Fruit fly (Drosophila melanogaster) whole organism, embryonic: ENCODE data around the gene RapGAP1.

ENCODE experiments used
- Atf3 ChIP-seq: fragments of 200-800 bp; sonication (Bioruptor generic); optimal IDR thresholded peaks from 3 replicates; lab custom pipeline; 2016; ENCODE audit warnings: missing biosample characterization, missing genetic modification characterization
- Bteb2 ChIP-seq: fragments of 200-800 bp; sonication (Bioruptor generic); optimal IDR thresholded peaks from 2 replicates; lab custom pipeline; 2016; ENCODE audit warnings: missing biosample characterization, missing genetic modification characterization
- CG10431 ChIP-seq: fragments of 200-800 bp; sonication (Bioruptor generic); optimal IDR thresholded peaks from 3 replicates; lab custom pipeline; 2018; ENCODE audit warnings: missing biosample characterization, mild to moderate bottlenecking, missing genetic modification characterization
- CG10654 ChIP-seq: fragments of 200-800 bp; sonication (Bioruptor generic); optimal IDR thresholded peaks from 2 replicates; lab custom pipeline; 2016; ENCODE audit warnings: missing biosample characterization, missing genetic modification characterization
- CG11247 ChIP-seq: fragments of 200-800 bp; sonication (Bioruptor generic); IDR thresholded peaks from 2 replicates; pipeline ENCODE4 v1.3.6; 2022; ENCODE audit warnings: missing biosample characterization, missing genetic modification characterization
- CG12104 ChIP-seq: fragments of 200-800 bp; sonication (Bioruptor generic); optimal IDR thresholded peaks from 3 replicates; lab custom pipeline; 2016; ENCODE audit warnings: missing biosample characterization, missing genetic modification characterization
- CG13775 ChIP-seq: fragments of 200-800 bp; sonication (Bioruptor generic); optimal IDR thresholded peaks from 3 replicates; lab custom pipeline; 2017; ENCODE audit warnings: missing biosample characterization, mild to moderate bottlenecking, missing genetic modification characterization
- CG14050 ChIP-seq: fragments of 200-800 bp; sonication (Bioruptor generic); IDR thresholded peaks from 3 replicates; pipeline ENCODE4 v1.3.6; 2022; ENCODE audit warnings: missing biosample characterization, missing genetic modification characterization
- CG14710 ChIP-seq: fragments of 200-800 bp; sonication (Bioruptor generic); optimal IDR thresholded peaks from 3 replicates; lab custom pipeline; 2019; ENCODE audit warnings: missing biosample characterization, mild to moderate bottlenecking, missing genetic modification characterization, moderate library complexity
- CG16815 ChIP-seq: fragments of 200-800 bp; sonication (Bioruptor generic); optimal IDR thresholded peaks from 3 replicates; lab custom pipeline; 2017; ENCODE audit warnings: missing biosample characterization, mild to moderate bottlenecking, missing genetic modification characterization
- CG16863 ChIP-seq: fragments of 200-800 bp; sonication (Bioruptor generic); optimal IDR thresholded peaks from 3 replicates; lab custom pipeline; 2016; ENCODE audit warnings: missing biosample characterization, missing genetic modification characterization
- CG17361 ChIP-seq: fragments of 200-800 bp; sonication (Bioruptor generic); IDR thresholded peaks from 3 replicates; pipeline ENCODE4 v1.3.6; 2022; ENCODE audit warnings: missing biosample characterization, missing genetic modification characterization
- CG17568 ChIP-seq: fragments of 200-800 bp; sonication (Bioruptor generic); optimal IDR thresholded peaks from 2 replicates; lab custom pipeline; 2018; ENCODE audit warnings: missing biosample characterization, mild to moderate bottlenecking, missing genetic modification characterization, moderate library complexity
- CG17912 ChIP-seq: fragments of 200-800 bp; sonication (Bioruptor generic); optimal IDR thresholded peaks from 2 replicates; lab custom pipeline; 2018; ENCODE audit warnings: missing biosample characterization, mild to moderate bottlenecking, missing genetic modification characterization
- CG18599 ChIP-seq: fragments of 200-800 bp; sonication (Bioruptor generic); optimal IDR thresholded peaks from 3 replicates; lab custom pipeline; 2017; ENCODE audit warnings: missing biosample characterization, missing genetic modification characterization, mild to moderate bottlenecking, moderate library complexity, missing genetic modification reagents
- CG2120 ChIP-seq: fragments of 200-800 bp; sonication (Bioruptor generic); optimal IDR thresholded peaks from 3 replicates; lab custom pipeline; 2016; ENCODE audit warnings: missing biosample characterization, missing genetic modification characterization
- CG3163 ChIP-seq: fragments of 200-800 bp; sonication (Bioruptor generic); optimal IDR thresholded peaks from 3 replicates; lab custom pipeline; 2016; ENCODE audit warnings: missing biosample characterization, missing genetic modification characterization
- CG32772 ChIP-seq: fragments of 200-800 bp; sonication (Bioruptor generic); IDR thresholded peaks from 2 replicates; pipeline ENCODE4 v1.3.6; 2022; ENCODE audit warnings: missing biosample characterization, missing genetic modification characterization
- CG3847 ChIP-seq: fragments of 200-800 bp; sonication (Bioruptor generic); IDR thresholded peaks from 2 replicates; pipeline ENCODE4 v1.3.6; 2022; ENCODE audit warnings: missing biosample characterization, missing genetic modification characterization
- CG4707 ChIP-seq: fragments of 200-800 bp; sonication (Bioruptor generic); optimal IDR thresholded peaks from 2 replicates; lab custom pipeline; 2018; ENCODE audit warnings: missing biosample characterization, mild to moderate bottlenecking, missing genetic modification characterization, moderate library complexity
- CG4730 ChIP-seq: fragments of 200-800 bp; sonication (Bioruptor generic); IDR thresholded peaks from 2 replicates; pipeline ENCODE4 v1.3.6; 2022; ENCODE audit warnings: missing biosample characterization, missing genetic modification characterization
- CG6272 ChIP-seq: fragments of 200-800 bp; sonication (Bioruptor generic); IDR thresholded peaks from 2 replicates; pipeline ENCODE4 v1.3.6; 2022; ENCODE audit warnings: missing biosample characterization, missing genetic modification characterization
- CG7963 ChIP-seq: fragments of 200-800 bp; sonication (Bioruptor generic); IDR thresholded peaks from 3 replicates; pipeline ENCODE4 v1.3.6; 2022; ENCODE audit warnings: missing biosample characterization, missing genetic modification characterization; ENCODE audit not compliant: partially characterized antibody
- CG7987 ChIP-seq: fragments of 200-800 bp; sonication (Bioruptor generic); optimal IDR thresholded peaks from 2 replicates; lab custom pipeline; 2018; ENCODE audit warnings: missing biosample characterization, mild to moderate bottlenecking, missing genetic modification characterization, moderate library complexity
- CTCF ChIP-seq: fragments of 200-800 bp; sonication (Bioruptor generic); optimal IDR thresholded peaks from 2 replicates; lab custom pipeline; 2017; ENCODE audit warnings: missing biosample characterization, mild to moderate bottlenecking, missing genetic modification characterization, moderate library complexity
- CrebB ChIP-seq: fragments of 200-800 bp; sonication (Bioruptor generic); optimal IDR thresholded peaks from 3 replicates; lab custom pipeline; 2018; ENCODE audit warnings: missing biosample characterization, mild to moderate bottlenecking, missing genetic modification characterization
- D19A ChIP-seq: fragments of 200-800 bp; optimal IDR thresholded peaks from 3 replicates; lab custom pipeline; 2019; ENCODE audit warnings: missing biosample characterization, mild to moderate bottlenecking, missing genetic modification characterization, moderate library complexity
- Ets97D ChIP-seq: fragments of 200-800 bp; sonication (Bioruptor generic); optimal IDR thresholded peaks from 3 replicates; lab custom pipeline; 2016; ENCODE audit warnings: missing biosample characterization, missing genetic modification characterization
- Hr39 ChIP-seq: fragments of >200 bp; optimal IDR thresholded peaks from 2 replicates; lab custom pipeline; 2017
- Lhr ChIP-seq: fragments of 200-800 bp; sonication (Bioruptor generic); optimal IDR thresholded peaks from 3 replicates; lab custom pipeline; 2017; ENCODE audit warnings: mild to moderate bottlenecking, missing biosample characterization, missing genetic modification reagents, missing genetic modification characterization
- NC2α ChIP-seq: fragments of 200-800 bp; sonication (Bioruptor generic); optimal IDR thresholded peaks from 2 replicates; lab custom pipeline; 2016; ENCODE audit warnings: missing biosample characterization, missing genetic modification characterization
- NK7.1 ChIP-seq: fragments of 200-800 bp; sonication (Bioruptor generic); optimal IDR thresholded peaks from 3 replicates; lab custom pipeline; 2016; ENCODE audit warnings: missing biosample characterization, missing genetic modification characterization
- Nf-YA ChIP-seq: fragments of 200-800 bp; sonication (Bioruptor generic); IDR thresholded peaks from 2 replicates; pipeline ENCODE4 v1.3.6; 2022; ENCODE audit warnings: missing biosample characterization, missing genetic modification characterization
- Nf-YB ChIP-seq: fragments of 200-800 bp; sonication (Bioruptor generic); optimal IDR thresholded peaks from 3 replicates; lab custom pipeline; 2019; ENCODE audit warnings: missing biosample characterization, mild to moderate bottlenecking, missing genetic modification characterization, moderate library complexity
- NfI ChIP-seq: fragments of 200-800 bp; sonication (Bioruptor generic); optimal IDR thresholded peaks from 3 replicates; lab custom pipeline; 2018; ENCODE audit warnings: missing biosample characterization, mild to moderate bottlenecking, missing genetic modification characterization, moderate library complexity
- Side ChIP-seq: fragments of 200-800 bp; sonication (Bioruptor generic); optimal IDR thresholded peaks from 2 replicates; lab custom pipeline; 2016; ENCODE audit warnings: missing biosample characterization, missing genetic modification characterization
- Spps ChIP-seq: fragments of 200-800 bp; sonication (Bioruptor generic); optimal IDR thresholded peaks from 2 replicates; lab custom pipeline; 2018; ENCODE audit warnings: missing biosample characterization, mild to moderate bottlenecking, missing genetic modification characterization
- Vsx1 ChIP-seq: fragments of 200-800 bp; sonication (Bioruptor generic); optimal IDR thresholded peaks from 2 replicates; lab custom pipeline; 2017; ENCODE audit warnings: missing biosample characterization, mild to moderate bottlenecking, missing genetic modification characterization, missing genetic modification reagents
- al ChIP-seq: fragments of 200-800 bp; sonication (Bioruptor generic); IDR thresholded peaks from 2 replicates; pipeline ENCODE4 v1.3.6; 2022; ENCODE audit warnings: missing biosample characterization, missing genetic modification characterization
- chn ChIP-seq: fragments of 200-800 bp; sonication (Bioruptor generic); optimal IDR thresholded peaks from 2 replicates; lab custom pipeline; 2016; ENCODE audit warnings: missing biosample characterization, missing genetic modification characterization
- dan ChIP-seq: fragments of 200-800 bp; sonication (Bioruptor generic); IDR thresholded peaks from 2 replicates; pipeline ENCODE4 v1.3.6; 2022; ENCODE audit warnings: missing biosample characterization, missing genetic modification characterization
- ind ChIP-seq: fragments of 200-800 bp; sonication (Bioruptor generic); optimal IDR thresholded peaks from 3 replicates; lab custom pipeline; 2016; ENCODE audit warnings: missing biosample characterization, missing genetic modification characterization
- jigr1 ChIP-seq: fragments of 200-800 bp; sonication (Bioruptor generic); IDR thresholded peaks from 3 replicates; pipeline ENCODE4 v1.3.6; 2022; ENCODE audit warnings: missing biosample characterization, missing genetic modification characterization
- klu ChIP-seq: fragments of 200-800 bp; sonication (Bioruptor generic); IDR thresholded peaks from 2 replicates; pipeline ENCODE4 v1.3.6; 2022; ENCODE audit warnings: missing biosample characterization, missing genetic modification characterization
- odd ChIP-seq: fragments of 200-800 bp; sonication (Bioruptor generic); optimal IDR thresholded peaks from 2 replicates; lab custom pipeline; 2017; ENCODE audit warnings: missing biosample characterization, mild to moderate bottlenecking, missing genetic modification characterization
- pros ChIP-seq: fragments of 200-800 bp; sonication (Bioruptor generic); optimal IDR thresholded peaks from 3 replicates; lab custom pipeline; 2019; ENCODE audit warnings: missing biosample characterization, mild to moderate bottlenecking, missing genetic modification characterization, moderate library complexity
- ro ChIP-seq: fragments of 200-800 bp; sonication (Bioruptor generic); IDR thresholded peaks from 2 replicates; pipeline ENCODE4 v1.3.6; 2022; ENCODE audit warnings: missing biosample characterization, missing genetic modification characterization
- sens ChIP-seq: fragments of 200-800 bp; sonication (Bioruptor generic); peaks from one replicate; lab custom pipeline; 2016; ENCODE audit warnings: missing biosample characterization, missing genetic modification characterization
- shn ChIP-seq: fragments of 200-800 bp; sonication (Bioruptor generic); optimal IDR thresholded peaks from 3 replicates; lab custom pipeline; 2016; ENCODE audit warnings: missing biosample characterization, missing genetic modification characterization
- stc ChIP-seq: fragments of 200-800 bp; sonication (Bioruptor generic); IDR thresholded peaks from 2 replicates; pipeline ENCODE4 v1.3.6; 2022; ENCODE audit warnings: missing biosample characterization, missing genetic modification characterization
- wdn ChIP-seq: fragments of 200-800 bp; sonication (Bioruptor generic); IDR thresholded peaks from 2 replicates; pipeline ENCODE4 v1.3.6; 2022; ENCODE audit warnings: missing biosample characterization, missing genetic modification characterization

Gene RapGAP1

DNA sequence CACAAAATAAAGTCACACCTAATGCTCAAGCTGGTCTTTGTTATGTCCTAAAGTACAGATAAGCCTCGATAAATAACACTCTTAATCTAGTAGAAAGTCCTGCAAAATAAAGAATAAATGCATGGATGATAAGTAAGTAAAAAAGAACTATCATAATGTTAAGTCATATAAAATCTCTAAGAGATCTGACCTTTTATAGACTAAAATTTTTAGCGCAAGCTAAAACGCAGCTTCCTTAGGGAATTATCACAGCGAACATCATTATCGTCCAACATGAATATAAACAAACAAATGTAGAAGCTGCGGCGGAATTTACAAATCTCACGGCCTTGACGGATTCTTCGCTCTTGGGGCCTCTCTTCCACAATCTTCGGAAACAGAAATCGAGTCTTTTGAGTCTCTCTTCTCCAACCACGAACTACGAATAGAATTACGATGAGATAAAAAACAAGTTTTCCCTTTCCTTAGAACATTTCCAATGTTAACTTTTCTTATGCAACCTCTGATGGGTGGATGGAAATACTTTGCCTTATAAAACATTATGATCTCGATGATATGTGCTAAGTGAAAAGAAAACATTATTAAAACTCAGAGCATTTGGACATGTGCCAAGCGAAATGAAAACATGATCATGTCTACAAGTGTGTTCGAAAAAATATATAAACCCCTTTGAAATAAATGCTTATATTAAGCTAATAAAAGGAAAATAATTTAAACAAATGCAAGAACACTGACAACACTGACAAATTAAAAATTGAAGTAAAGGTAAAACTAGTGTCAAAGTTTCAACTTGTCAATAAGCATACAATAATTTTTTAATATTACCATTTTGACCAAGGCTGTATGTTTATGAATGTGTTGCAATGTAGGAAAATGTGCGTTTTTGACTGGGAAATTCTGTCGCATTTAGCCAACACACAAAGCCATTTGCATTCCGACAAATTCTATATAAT is 84.2 kb downstream of the RapGAP1 start (continued):
- TF ChIP-seq shn (GFP tag; lab: Kevin White, UChicago) (peak; percentile 4), CG4707 (GFP tag; lab: Kevin White, UChicago) (no peak), pros (GFP tag; lab: Kevin White, UChicago) (no peak), CG6272 (no peak), CG11247 (GFP tag; lab: Robert Waterston, UW) (0 out of 2 replicates have a peak, but pooled peaks have one; percentile 40), Nf-YB (no peak), Side (GFP tag; lab: Kevin White, UChicago) (no peak), NC2α (GFP tag; lab: Kevin White, UChicago) (no peak), CG3847 (GFP tag; lab: Robert Waterston, UW) (peak; percentile 67), Hr39 (lab: Kevin White, UChicago) (no peak), CG14050 (GFP tag; lab: Robert Waterston, UW) (no peak), CG17568 (GFP tag; lab: Kevin White, UChicago) (peak; percentile 59), Bteb2 (GFP tag; lab: Kevin White, UChicago) (peak; percentile 21), CG7963 (GFP tag; lab: Robert Waterston, UW) (no peak), CG13775 (GFP tag; lab: Kevin White, UChicago) (peak; percentile 19), odd (GFP tag; lab: Kevin White, UChicago) (no peak), jigr1 (no peak), Nf-YA (GFP tag; lab: Robert Waterston, UW) (no peak), CG17361 (GFP tag; lab: Robert Waterston, UW) (no peak), Ets97D (no peak), CG2120 (GFP tag; lab: Kevin White, UChicago) (peak; percentile 87), sens (GFP tag; lab: Kevin White, UChicago) (peak; percentile 84), klu (GFP tag; lab: Robert Waterston, UW) (0 out of 2 replicates have a peak, but pooled peaks have one; percentile 29), CG16815 (GFP tag; lab: Kevin White, UChicago) (peak; percentile 28), Atf3 (GFP tag; lab: Kevin White, UChicago) (no peak), Lhr (GFP tag; lab: Kevin White, UChicago) (no peak), CG18599 (GFP tag; lab: Kevin White, UChicago) (no peak), CG12104 (GFP tag; lab: Kevin White, UChicago) (no peak), CG17912 (GFP tag; lab: Kevin White, UChicago) (no peak), dan (no peak), stc (GFP tag; lab: Robert Waterston, UW) (no peak), ro (GFP tag; lab: Robert Waterston, UW) (no peak), CG10431 (GFP tag; lab: Kevin White, UChicago) (no peak), NK7.1 (GFP tag; lab: Kevin White, UChicago) (no peak), Vsx1 (no peak), CG7987 (GFP tag; lab: Kevin White, UChicago) (no peak), CG4730 (GFP tag; lab: Robert Waterston, UW) (no peak), D19A (tag; lab: Kevin White, UChicago) (peak; percentile 29), CTCF (no peak), Spps (tag; lab: Kevin White, UChicago) (no peak), CG10654 (GFP tag; lab: Kevin White, UChicago) (no peak), NfI (GFP tag; lab: Kevin White, UChicago) (no peak), chn (peak; percentile 10), CG3163 (GFP tag; lab: Kevin White, UChicago) (peak; percentile 22), al (GFP tag; lab: Robert Waterston, UW) (peak; percentile 72), CG16863 (GFP tag; lab: Kevin White, UChicago) (no peak), CG32772 (GFP tag; lab: Robert Waterston, UW) (no peak), wdn (GFP tag; lab: Robert Waterston, UW) (peak; percentile 68), CrebB (tag; lab: Kevin White, UChicago) (peak; percentile 40), ind (GFP tag; lab: Kevin White, UChicago) (no peak), CG14710 (no peak)
